Fruit fly (Drosophila melanogaster): ENCODE data around the gene CG11069.

DNA sequence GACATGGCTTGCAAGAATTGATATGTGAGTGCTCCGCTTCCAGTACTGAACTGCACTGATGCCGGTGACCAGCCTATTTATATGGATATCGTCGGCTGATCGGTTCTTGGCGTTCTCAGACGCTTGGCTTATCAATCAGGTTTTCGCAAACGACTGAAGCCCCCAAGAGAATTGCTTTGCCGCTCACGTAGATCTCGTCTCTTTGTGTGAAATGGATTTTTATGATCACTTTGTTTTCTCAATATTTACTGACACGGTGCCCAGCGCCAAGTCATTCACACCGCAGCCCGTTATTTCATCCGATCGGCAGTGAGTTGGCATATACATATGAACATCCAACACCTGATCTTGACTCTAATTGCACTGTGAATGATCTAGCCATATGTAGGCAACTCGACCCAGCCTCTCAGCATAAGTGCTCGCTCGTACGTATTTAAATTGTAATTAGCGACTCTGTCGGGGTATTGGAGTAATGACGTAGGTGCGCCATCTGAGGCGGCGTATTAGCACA, 34.2 kb upstream of the CG11069 start, which contains the start of gene CG13639:
- TF ChIP-seq Hnf4 (GFP tag; optimal IDR thresholded peaks at IDR 0.05) (no peak), fru (GFP tag; optimal IDR thresholded peaks at IDR 0.05) (no peak), CG32264 (GFP tag; optimal IDR thresholded peaks at IDR 0.05) (no peak), Dfd (GFP tag; optimal IDR thresholded peaks at IDR 0.05) (no peak), Hr78 (GFP tag; optimal IDR thresholded peaks at IDR 0.05) (no peak), rgr (GFP tag; optimal IDR thresholded peaks at IDR 0.05) (no peak), dsf (GFP tag; optimal IDR thresholded peaks at IDR 0.05; ENCODE audit: borderline replicate concordance) (no peak), OdsH (GFP tag; optimal IDR thresholded peaks at IDR 0.05) (no peak)
